Fruit fly (Drosophila melanogaster) whole organism, embryonic: Measurements from ENCODE around the gene flfl.

ENCODE experiments used
- ATbp ChIP-seq: fragments of 200-800 bp; sonication (Bioruptor generic); optimal IDR thresholded peaks from 2 replicates; lab custom pipeline; 2017; ENCODE audit warnings: missing biosample characterization, mild to moderate bottlenecking, missing genetic modification characterization, missing genetic modification reagents
- CG1024 ChIP-seq: fragments of 200-800 bp; sonication (Bioruptor generic); IDR thresholded peaks from 2 replicates; pipeline ENCODE4 v1.3.6; 2022; ENCODE audit warnings: missing biosample characterization, missing genetic modification characterization
- CG11093 ChIP-seq: fragments of 200-800 bp; sonication (Bioruptor generic); IDR thresholded peaks from 3 replicates; pipeline ENCODE4 v1.3.6; 2022; ENCODE audit warnings: missing biosample characterization, missing genetic modification characterization
- CG11695 ChIP-seq: fragments of 200-800 bp; sonication (Bioruptor generic); IDR thresholded peaks from 3 replicates; pipeline ENCODE4 v1.3.6; 2022; ENCODE audit warnings: missing biosample characterization, missing genetic modification characterization
- CG11696 ChIP-seq: fragments of 200-800 bp; sonication (Bioruptor generic); IDR thresholded peaks from 2 replicates; pipeline ENCODE4 v1.3.6; 2022; ENCODE audit warnings: missing biosample characterization, missing genetic modification characterization
- CG12219 ChIP-seq: fragments of 200-800 bp; sonication (Bioruptor generic); optimal IDR thresholded peaks from 3 replicates; lab custom pipeline; 2018; ENCODE audit warnings: missing biosample characterization, mild to moderate bottlenecking, missing genetic modification characterization
- CG12236 ChIP-seq: fragments of 200-800 bp; sonication (Bioruptor generic); optimal IDR thresholded peaks from 2 replicates; lab custom pipeline; 2016; ENCODE audit warnings: missing biosample characterization, missing genetic modification characterization
- CG13123 ChIP-seq: fragments of 200-800 bp; sonication (Bioruptor generic); optimal IDR thresholded peaks from 2 replicates; lab custom pipeline; 2016; ENCODE audit warnings: missing biosample characterization, missing genetic modification characterization
- CG14667 ChIP-seq: fragments of 200-800 bp; sonication (Bioruptor generic); IDR thresholded peaks from 2 replicates; pipeline ENCODE4 v1.3.6; 2022; ENCODE audit warnings: missing biosample characterization, missing genetic modification characterization
- CG15514 ChIP-seq: fragments of 200-800 bp; sonication (Bioruptor generic); optimal IDR thresholded peaks from 3 replicates; lab custom pipeline; 2017; ENCODE audit warnings: missing biosample characterization, missing genetic modification characterization, mild to moderate bottlenecking, moderate library complexity, missing genetic modification reagents
- CG1603 ChIP-seq: fragments of 200-800 bp; sonication (Bioruptor generic); optimal IDR thresholded peaks from 2 replicates; lab custom pipeline; 2019; ENCODE audit warnings: missing biosample characterization, mild to moderate bottlenecking, missing genetic modification characterization, moderate library complexity
- CG16813 ChIP-seq: fragments of 200-800 bp; sonication (Bioruptor generic); IDR thresholded peaks from 3 replicates; pipeline ENCODE4 v1.3.6; 2022; ENCODE audit warnings: missing biosample characterization, missing genetic modification characterization; ENCODE audit not compliant: partially characterized antibody
- CG1792 ChIP-seq: fragments of 200-800 bp; sonication (Bioruptor generic); optimal IDR thresholded peaks from 2 replicates; lab custom pipeline; 2016; ENCODE audit warnings: missing biosample characterization, missing genetic modification characterization
- CG18011 ChIP-seq: fragments of 200-800 bp; sonication (Bioruptor generic); optimal IDR thresholded peaks from 2 replicates; lab custom pipeline; 2017; ENCODE audit warnings: missing biosample characterization, missing genetic modification characterization, mild to moderate bottlenecking, moderate library complexity, missing genotype
- CG18262 ChIP-seq: fragments of 200-800 bp; optimal IDR thresholded peaks from 3 replicates; lab custom pipeline; 2019; ENCODE audit warnings: missing biosample characterization, mild to moderate bottlenecking, missing genetic modification characterization, moderate library complexity
- CG2120 ChIP-seq: fragments of 200-800 bp; sonication (Bioruptor generic); optimal IDR thresholded peaks from 3 replicates; lab custom pipeline; 2016; ENCODE audit warnings: missing biosample characterization, missing genetic modification characterization
- CG2199 ChIP-seq: fragments of 200-800 bp; sonication (Bioruptor generic); IDR thresholded peaks from 3 replicates; pipeline ENCODE4 v1.3.6; 2022; ENCODE audit warnings: missing biosample characterization, missing genetic modification characterization
- CG33557 ChIP-seq: fragments of 200-800 bp; sonication (Bioruptor generic); optimal IDR thresholded peaks from 2 replicates; lab custom pipeline; 2019; ENCODE audit warnings: missing biosample characterization, mild to moderate bottlenecking, missing genetic modification characterization, moderate library complexity
- CG4328 ChIP-seq: fragments of 200-800 bp; sonication (Bioruptor generic); optimal IDR thresholded peaks from 3 replicates; lab custom pipeline; 2017; ENCODE audit warnings: missing biosample characterization, missing genetic modification reagents, missing genetic modification characterization
- CG7786 ChIP-seq: fragments of 200-800 bp; sonication (Bioruptor generic); optimal IDR thresholded peaks from 2 replicates; lab custom pipeline; 2016; ENCODE audit warnings: missing biosample characterization, missing genetic modification characterization
- CG9817 ChIP-seq: fragments of 200-800 bp; sonication (Bioruptor generic); optimal IDR thresholded peaks from 2 replicates; lab custom pipeline; 2018; ENCODE audit warnings: missing biosample characterization, mild to moderate bottlenecking, missing genetic modification characterization, moderate library complexity
- Doc2 ChIP-seq: fragments of 200-800 bp; sonication (Bioruptor generic); IDR thresholded peaks from 2 replicates; pipeline ENCODE4 v1.3.6; 2022; ENCODE audit warnings: missing biosample characterization, missing genetic modification characterization
- E2f1 ChIP-seq: fragments of 200-800 bp; sonication (Bioruptor generic); IDR thresholded peaks from 2 replicates; pipeline ENCODE4 v1.3.6; 2022; ENCODE audit warnings: missing biosample characterization, missing genetic modification characterization
- Eip74EF ChIP-seq, 2 experiments: fragments of 200-800 bp in 1 of 2; fragments of >200 bp in 1 of 2; sonication (Bioruptor generic) in 1 of 2; optimal IDR thresholded peaks; 2 replicates each; lab custom pipeline; 2017 to 2019; ENCODE audit warnings: missing biosample characterization in 2 of 2, missing genetic modification characterization in 2 of 2, mild to moderate bottlenecking in 1 of 2, moderate library complexity in 1 of 2
- Fer1 ChIP-seq: fragments of 200-800 bp; sonication (Bioruptor generic); optimal IDR thresholded peaks from 2 replicates; lab custom pipeline; 2017; ENCODE audit warnings: missing biosample characterization, mild to moderate bottlenecking, missing genetic modification characterization
- Fer2 ChIP-seq: fragments of 200-800 bp; sonication (Bioruptor generic); optimal IDR thresholded peaks from 2 replicates; lab custom pipeline; 2018; ENCODE audit warnings: missing biosample characterization, mild to moderate bottlenecking, missing genetic modification characterization, moderate library complexity
- HLH3B ChIP-seq: fragments of 200-800 bp; sonication (Bioruptor generic); IDR thresholded peaks from 2 replicates; pipeline ENCODE4 v1.3.6; 2022; ENCODE audit warnings: missing biosample characterization, missing genetic modification characterization
- Hey ChIP-seq: fragments of 200-800 bp; sonication (Bioruptor generic); optimal IDR thresholded peaks from 3 replicates; lab custom pipeline; 2018; ENCODE audit warnings: missing biosample characterization, mild to moderate bottlenecking, missing genetic modification characterization
- Hr51 ChIP-seq, 2 experiments: fragments of 200-800 bp; sonication (Bioruptor generic); optimal IDR thresholded peaks; 2 replicates in 1 of 2; 3 replicates in 1 of 2; lab custom pipeline; 2016 to 2018; ENCODE audit warnings: missing biosample characterization in 2 of 2, missing genetic modification characterization in 2 of 2, mild to moderate bottlenecking in 1 of 2, moderate library complexity in 1 of 2
- Max ChIP-seq: fragments of 200-800 bp; sonication (Bioruptor generic); optimal IDR thresholded peaks from 2 replicates; lab custom pipeline; 2016; ENCODE audit warnings: missing biosample characterization, mild to moderate bottlenecking, missing genetic modification characterization
- Rfx ChIP-seq: fragments of 200-800 bp; sonication (Bioruptor generic); IDR thresholded peaks from 2 replicates; pipeline ENCODE4 v1.3.6; 2022; ENCODE audit warnings: missing biosample characterization, missing genetic modification characterization
- Sry-δ ChIP-seq: fragments of 200-800 bp; sonication (Bioruptor generic); optimal IDR thresholded peaks from 2 replicates; lab custom pipeline; 2016; ENCODE audit warnings: missing biosample characterization, missing genetic modification characterization
- aop ChIP-seq: fragments of 200-800 bp; sonication (Bioruptor generic); IDR thresholded peaks from 2 replicates; pipeline ENCODE4 v1.3.6; 2022; ENCODE audit warnings: missing biosample characterization, missing genetic modification characterization
- ara ChIP-seq: fragments of 200-800 bp; sonication (Bioruptor generic); IDR thresholded peaks from 2 replicates; pipeline ENCODE4 v1.3.6; 2022; ENCODE audit warnings: missing biosample characterization, missing genetic modification characterization
- bbx ChIP-seq: fragments of 200-800 bp; sonication (Bioruptor generic); IDR thresholded peaks from 2 replicates; pipeline ENCODE4 v1.3.6; 2022; ENCODE audit warnings: missing biosample characterization, missing genetic modification characterization; ENCODE audit not compliant: partially characterized antibody
- chn ChIP-seq: fragments of 200-800 bp; sonication (Bioruptor generic); optimal IDR thresholded peaks from 2 replicates; lab custom pipeline; 2016; ENCODE audit warnings: missing biosample characterization, missing genetic modification characterization
- ci ChIP-seq: fragments of 200-800 bp; sonication (Bioruptor generic); IDR thresholded peaks from 3 replicates; pipeline ENCODE4 v1.3.6; 2022; ENCODE audit warnings: missing biosample characterization, missing genetic modification characterization
- crol ChIP-seq: fragments of 200-800 bp; sonication (Bioruptor generic); IDR thresholded peaks from 2 replicates; pipeline ENCODE4 v1.3.6; 2022; ENCODE audit warnings: missing biosample characterization, missing genetic modification characterization
- dan ChIP-seq: fragments of 200-800 bp; sonication (Bioruptor generic); IDR thresholded peaks from 2 replicates; pipeline ENCODE4 v1.3.6; 2022; ENCODE audit warnings: missing biosample characterization, missing genetic modification characterization
- dysf ChIP-seq: fragments of 200-800 bp; sonication (Bioruptor generic); IDR thresholded peaks from 3 replicates; pipeline ENCODE4 v1.3.6; 2022; ENCODE audit warnings: missing biosample characterization, missing genetic modification characterization
- grn ChIP-seq: fragments of 200-800 bp; sonication (Bioruptor generic); optimal IDR thresholded peaks from 3 replicates; lab custom pipeline; 2017; ENCODE audit warnings: missing biosample characterization, missing genetic modification characterization
- her ChIP-seq: fragments of 200-800 bp; sonication (Bioruptor generic); optimal IDR thresholded peaks from 2 replicates; lab custom pipeline; 2016; ENCODE audit warnings: missing biosample characterization, missing genetic modification characterization
- pan ChIP-seq, 4 experiments: fragments of >200 bp in 3 of 4; fragments of 200-800 bp in 1 of 4; sonication (Bioruptor generic) in 1 of 4; optimal IDR thresholded peaks in 3 of 4; IDR thresholded peaks in 1 of 4; 2 replicates each; pipeline versions ENCODE4 v1.3.6 to Lab custom; 2017 to 2022; ENCODE audit warnings: missing biosample characterization in 2 of 4, missing genetic modification characterization in 2 of 4, mixed read lengths in 1 of 4
- peb ChIP-seq: fragments of 200-800 bp; sonication (Bioruptor generic); IDR thresholded peaks from 2 replicates; pipeline ENCODE4 v1.3.6; 2022; ENCODE audit warnings: missing biosample characterization, missing genetic modification characterization
- pita ChIP-seq: fragments of 200-800 bp; sonication (Bioruptor generic); optimal IDR thresholded peaks from 2 replicates; lab custom pipeline; 2017; ENCODE audit warnings: missing biosample characterization, mild to moderate bottlenecking, missing genetic modification characterization
- ro ChIP-seq: fragments of 200-800 bp; sonication (Bioruptor generic); IDR thresholded peaks from 2 replicates; pipeline ENCODE4 v1.3.6; 2022; ENCODE audit warnings: missing biosample characterization, missing genetic modification characterization
- sens ChIP-seq: fragments of 200-800 bp; sonication (Bioruptor generic); peaks from one replicate; lab custom pipeline; 2016; ENCODE audit warnings: missing biosample characterization, missing genetic modification characterization
- slp2 ChIP-seq: fragments of 200-800 bp; sonication (Bioruptor generic); optimal IDR thresholded peaks from 2 replicates; lab custom pipeline; 2016; ENCODE audit warnings: missing biosample characterization, missing genetic modification characterization
- sob ChIP-seq: fragments of 200-800 bp; sonication (Bioruptor generic); IDR thresholded peaks from 2 replicates; pipeline ENCODE4 v1.3.6; 2022; ENCODE audit warnings: missing biosample characterization, missing genetic modification characterization
- ttk ChIP-seq: fragments of 200-800 bp; sonication (Bioruptor generic); IDR thresholded peaks from 2 replicates; pipeline ENCODE4 v2.1.2; 2022; ENCODE audit warnings: missing biosample characterization, missing genetic modification characterization
- zf30C ChIP-seq: fragments of 200-800 bp; sonication (Bioruptor generic); optimal IDR thresholded peaks from 3 replicates; lab custom pipeline; 2018; ENCODE audit warnings: missing biosample characterization, mild to moderate bottlenecking, missing genetic modification characterization

flfl gene

dm6 chr3R:13713984-13714532 lies 30.3 kb downstream of the flfl start (continued):
- TF ChIP-seq bbx (GFP tag; lab: Robert Waterston, UW) (no peak), crol (GFP tag; lab: Robert Waterston, UW) (peak; percentile 52), CG11695 (GFP tag; lab: Robert Waterston, UW) (no peak), Hey (no peak), ci (GFP tag; lab: Robert Waterston, UW) (0 out of 3 replicates have a peak, but pooled peaks have one; percentile 62), CG13123 (GFP tag; lab: Kevin White, UChicago) (no peak), peb (no peak), CG11093 (no peak), grn (GFP tag; lab: Kevin White, UChicago) (no peak), CG1603 (peak; percentile 30), ATbp (GFP tag; lab: Kevin White, UChicago) (peak; percentile 10), dan (no peak), CG2120 (no peak), CG12236 (no peak), dysf (GFP tag; lab: Robert Waterston, UW) (0 out of 3 replicates have a peak, but pooled peaks have one; percentile 11), CG4328 (GFP tag; lab: Kevin White, UChicago) (no peak), sens (GFP tag; lab: Kevin White, UChicago) (peak; percentile 71), zf30C (GFP tag; lab: Kevin White, UChicago) (no peak), aop (0 out of 2 replicates have a peak, but pooled peaks have one; percentile 60), CG33557 (GFP tag; lab: Kevin White, UChicago) (peak; percentile 14), E2f1 (no peak), CG14667 (no peak), CG2199 (GFP tag; lab: Robert Waterston, UW) (0 out of 3 replicates have a peak, but pooled peaks have one; percentile 52), sob (GFP tag; lab: Robert Waterston, UW) (no peak), ttk (GFP tag; lab: Robert Waterston, UW) (no peak), CG15514 (GFP tag; lab: Kevin White, UChicago) (no peak), pita (GFP tag; lab: Kevin White, UChicago) (no peak), CG18262 (tag; lab: Kevin White, UChicago) (no peak), Sry-δ (no peak), Rfx (GFP tag; lab: Robert Waterston, UW) (0 out of 2 replicates have a peak, but pooled peaks have one; percentile 12), Fer2 (tag; lab: Kevin White, UChicago) (no peak), CG7786 (no peak), CG1792 (no peak), HLH3B (no peak), slp2 (no peak), pan (optimal IDR thresholded peaks at IDR 0.05; lab: Kevin White, UChicago) (no peak), pan (GFP tag; optimal IDR thresholded peaks at IDR 0.05 in 1 of 2, IDR thresholded peaks at IDR 0.05 in 1 of 2) (no peak), chn (GFP tag; lab: Kevin White, UChicago) (no peak), CG1024 (GFP tag; lab: Robert Waterston, UW) (no peak), Hr51 (GFP tag; optimal IDR thresholded peaks at IDR 0.05; lab: Kevin White, UChicago) (no peak), Eip74EF (GFP tag; optimal IDR thresholded peaks at IDR 0.05; lab: Kevin White, UChicago) (no peak), Fer1 (no peak), CG12219 (no peak), her (GFP tag; lab: Kevin White, UChicago) (no peak), CG18011 (GFP tag; lab: Kevin White, UChicago) (no peak), ara (GFP tag; lab: Robert Waterston, UW) (no peak), Doc2 (GFP tag; lab: Robert Waterston, UW) (no peak), Max (no peak), CG16813 (GFP tag; lab: Robert Waterston, UW) (no peak), ro (GFP tag; lab: Robert Waterston, UW) (no peak), CG9817 (tag; lab: Kevin White, UChicago) (no peak), CG11696 (GFP tag; lab: Robert Waterston, UW) (no peak)
